Worm (Caenorhabditis elegans): ENCODE data around the gene C44B11.4.

DNA sequence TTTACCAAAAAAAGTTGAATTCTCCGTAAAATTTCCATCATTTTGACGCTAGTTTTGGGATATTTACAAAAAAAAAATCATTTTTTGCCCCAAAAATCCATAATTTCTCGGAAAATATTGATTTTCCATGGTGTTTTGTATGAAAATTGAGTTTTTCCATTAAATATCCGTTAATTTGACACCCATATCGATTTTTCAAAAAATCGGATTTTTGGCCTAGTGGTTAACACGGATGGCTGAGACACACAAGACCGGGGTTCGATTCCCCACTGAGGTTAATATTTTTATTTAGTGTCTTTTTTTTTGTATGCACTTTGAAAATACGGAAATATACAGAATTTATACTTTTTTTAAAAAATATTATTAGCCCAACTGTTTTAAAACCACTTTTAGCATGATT lies 41.7 kb upstream of the C44B11.4 start:
- TF ChIP-seq ces-1 (GFP tag; optimal IDR thresholded peaks at IDR 0.05), result no peak
- no peak for TF ChIP-seq ama-1 (optimal IDR thresholded peaks at IDR 0.05)
- no peak for TF ChIP-seq nhr-76 (tag; optimal IDR thresholded peaks at IDR 0.05)
- no peak for TF ChIP-seq snpc-4 (tag; optimal IDR thresholded peaks at IDR 0.05)
